Worm (Caenorhabditis elegans) whole organism, late embryonic: ENCODE data around the gene sre-16.
A peak's percentile ranks its signal among the peaks of the same experiment; 100 is the strongest.

Source experiments
- C38D4.7 ChIP-seq: fragments of 200-800 bp; sonication (Bioruptor generic); optimal IDR thresholded peaks from 2 replicates; lab custom pipeline; 2018; ENCODE audit warnings: mild to moderate bottlenecking, missing genetic modification characterization, moderate library complexity, missing compliant biosample characterization
- T23F11.4 ChIP-seq: fragments of 200-800 bp; sonication (Bioruptor generic); optimal IDR thresholded peaks from 2 replicates; lab custom pipeline; 2018; ENCODE audit warnings: mild to moderate bottlenecking, missing genetic modification characterization, missing compliant biosample characterization
- ceh-19 ChIP-seq: fragments of 200-800 bp; sonication (Bioruptor generic); optimal IDR thresholded peaks from 2 replicates; lab custom pipeline; 2018; ENCODE audit warnings: mild to moderate bottlenecking, missing genetic modification characterization, missing compliant biosample characterization
- ceh-22 ChIP-seq: sonication (generic microtip); optimal IDR thresholded peaks from 2 replicates; lab custom pipeline; 2017; ENCODE audit warnings: missing biosample characterization, missing genetic modification characterization
- ceh-24 ChIP-seq: sonication (generic microtip); optimal IDR thresholded peaks from 2 replicates; lab custom pipeline; 2016; ENCODE audit warnings: mild to moderate bottlenecking, missing genetic modification characterization, missing compliant biosample characterization
- dve-1 ChIP-seq: sonication (generic microtip); optimal IDR thresholded peaks from 2 replicates; lab custom pipeline; 2017; ENCODE audit warnings: antibody characterized with exemption, mild to moderate bottlenecking, missing genetic modification characterization, missing compliant biosample characterization
- elt-2 ChIP-seq: sonication (generic microtip); optimal IDR thresholded peaks from 2 replicates; lab custom pipeline; 2016; ENCODE audit warnings: missing genetic modification reagents, missing genetic modification characterization, missing compliant biosample characterization
- elt-4 ChIP-seq: sonication (generic microtip); optimal IDR thresholded peaks from 2 replicates; lab custom pipeline; 2016; ENCODE audit warnings: missing genetic modification characterization, missing compliant biosample characterization
- ets-4 ChIP-seq: sonication (generic microtip); optimal IDR thresholded peaks from 2 replicates; lab custom pipeline; 2016; ENCODE audit warnings: missing genetic modification characterization, missing compliant biosample characterization
- fax-1 ChIP-seq: sonication (generic microtip); optimal IDR thresholded peaks from 2 replicates; lab custom pipeline; 2016; ENCODE audit warnings: missing genotype, missing genetic modification characterization, missing compliant biosample characterization
- fkh-10 ChIP-seq: fragments of 150-350 bp; optimal IDR thresholded peaks from 2 replicates; lab custom pipeline; 2014; ENCODE audit warnings: missing biosample characterization, missing genetic modification reagents, missing genetic modification characterization
- fkh-6 ChIP-seq: sonication (generic microtip); optimal IDR thresholded peaks from 2 replicates; lab custom pipeline; 2016; ENCODE audit warnings: missing genetic modification characterization, missing compliant biosample characterization
- gmeb-2 ChIP-seq: sonication (generic microtip); optimal IDR thresholded peaks from 2 replicates; lab custom pipeline; 2016; ENCODE audit warnings: missing genetic modification characterization, inconsistent platforms, missing compliant biosample characterization
- hlh-15 ChIP-seq: sonication (generic microtip); optimal IDR thresholded peaks from 2 replicates; lab custom pipeline; 2016; ENCODE audit warnings: missing genetic modification characterization, missing compliant biosample characterization
- hlh-8 ChIP-seq: sonication (generic microtip); optimal IDR thresholded peaks from 2 replicates; lab custom pipeline; 2016; ENCODE audit warnings: missing genotype, missing genetic modification characterization, missing compliant biosample characterization
- lim-6 ChIP-seq: sonication (generic microtip); optimal IDR thresholded peaks from 2 replicates; lab custom pipeline; 2016; ENCODE audit warnings: missing genetic modification characterization, missing compliant biosample characterization
- madf-2 ChIP-seq: sonication (generic microtip); optimal IDR thresholded peaks from 2 replicates; lab custom pipeline; 2017; ENCODE audit warnings: missing genetic modification characterization, missing compliant biosample characterization
- mec-3 ChIP-seq: sonication (generic microtip); optimal IDR thresholded peaks from 2 replicates; lab custom pipeline; 2016; ENCODE audit warnings: borderline replicate concordance, missing genetic modification characterization, missing compliant biosample characterization
- nhr-232 ChIP-seq: sonication (generic microtip); optimal IDR thresholded peaks from 2 replicates; lab custom pipeline; 2016; ENCODE audit warnings: missing genetic modification characterization, missing compliant biosample characterization
- pag-3 ChIP-seq: sonication (generic microtip); optimal IDR thresholded peaks from 2 replicates; lab custom pipeline; 2016; ENCODE audit warnings: missing compliant biosample characterization, missing genetic modification characterization, borderline replicate concordance
- pax-1 ChIP-seq: fragments of 150-350 bp; optimal IDR thresholded peaks from 2 replicates; lab custom pipeline; 2014; ENCODE audit warnings: missing biosample characterization, missing genetic modification characterization
- pha-2 ChIP-seq: sonication (generic microtip); optimal IDR thresholded peaks from 2 replicates; lab custom pipeline; 2017; ENCODE audit warnings: mild to moderate bottlenecking, missing genetic modification characterization, missing compliant biosample characterization
- pqm-1 ChIP-seq: sonication (generic microtip); optimal IDR thresholded peaks from 2 replicates; lab custom pipeline; 2016; ENCODE audit warnings: missing genetic modification characterization, missing compliant biosample characterization
- pros-1 ChIP-seq: fragments of 150-350 bp; optimal IDR thresholded peaks from 2 replicates; lab custom pipeline; 2014; ENCODE audit warnings: missing biosample characterization, missing genetic modification reagents, missing genetic modification characterization
- rnt-1 ChIP-seq: sonication (generic microtip); optimal IDR thresholded peaks from 2 replicates; lab custom pipeline; 2016; ENCODE audit warnings: missing genetic modification characterization, missing compliant biosample characterization
- sox-2 ChIP-seq: fragments of 200-800 bp; sonication (Bioruptor generic); IDR thresholded peaks from 2 replicates; pipeline ENCODE4 v1.3.6; 2022; ENCODE audit warnings: missing genetic modification reagents, missing genetic modification characterization, missing compliant biosample characterization
- tbx-2 ChIP-seq: sonication (generic microtip); optimal IDR thresholded peaks from 2 replicates; lab custom pipeline; 2016; ENCODE audit warnings: missing genetic modification characterization, missing compliant biosample characterization
- unc-86 ChIP-seq: sonication (generic microtip); optimal IDR thresholded peaks from 2 replicates; lab custom pipeline; 2016; ENCODE audit warnings: missing genetic modification characterization, missing compliant biosample characterization
- zip-5 ChIP-seq: sonication (generic microtip); optimal IDR thresholded peaks from 2 replicates; lab custom pipeline; 2016; ENCODE audit warnings: missing genetic modification characterization, missing compliant biosample characterization
- ztf-16 ChIP-seq: sonication (generic microtip); optimal IDR thresholded peaks from 2 replicates; lab custom pipeline; 2017; ENCODE audit warnings: missing genetic modification characterization, missing compliant biosample characterization

sre-16 gene

ce11 chrIV:12236011-12236410, at the start of gene sre-16:
TSS of gene sre-16 (minus strand) at chrIV:12236111.
- no peak for TF ChIP-seq gmeb-2 (tag; lab: Kevin White, UChicago)
- TF ChIP-seq unc-86 (tag; lab: Kevin White, UChicago) = no peak
- TF ChIP-seq fkh-6 (tag; lab: Kevin White, UChicago) = no peak
- no peak for TF ChIP-seq pax-1
- no peak for TF ChIP-seq madf-2 (tag; lab: Kevin White, UChicago)
- no peak for TF ChIP-seq mec-3 (tag; lab: Kevin White, UChicago)
- TF ChIP-seq tbx-2 = no peak
- no peak for TF ChIP-seq pros-1 (tag; lab: Kevin White, UChicago)
- TF ChIP-seq, all 69 proteins: peak for 0

ce11 chrIV:12282873-12283272, 47.0 kb upstream of the sre-16 start, which contains the start of gene hpo-12:
TSS of gene hpo-12 (plus strand) at chrIV:12283173.
- TF ChIP-seq ets-4 (no peak), ceh-19 (GFP tag; lab: Kevin White, UChicago) (no peak), hlh-8 (tag; lab: Kevin White, UChicago) (no peak), T23F11.4 (GFP tag; lab: Kevin White, UChicago) (no peak), pha-2 (tag; lab: Kevin White, UChicago) (no peak), elt-4 (tag; lab: Kevin White, UChicago) (no peak), pqm-1 (no peak), C38D4.7 (no peak), fkh-10 (GFP tag; lab: Kevin White, UChicago) (no peak), ceh-22 (tag; lab: Kevin White, UChicago) (no peak)

ce11 chrIV:12282157-12282789, 46.4 kb upstream of the sre-16 start, which contains the start of the genes C42C1.12 and C42C1.19:
TSS of gene C42C1.12 (minus strand) at chrIV:12282207.
TSS of gene C42C1.19 (plus strand) at chrIV:12282739.
- TF ChIP-seq ceh-24 (tag; lab: Kevin White, UChicago) (no peak), rnt-1 (no peak), nhr-232 (tag; lab: Kevin White, UChicago) (no peak)

- TF ChIP-seq pha-2 (tag; lab: Kevin White, UChicago) = no peak
- TF ChIP-seq elt-2 (tag; lab: Kevin White, UChicago) = peak; percentile 16
These were observed 43.4 kb upstream of the sre-16 start, which contains the start of gene ltah-1.1 for ce11 chrIV:12279340-12279739. TSS of gene ltah-1.1 (plus strand) at chrIV:12279622.

- no peak for TF ChIP-seq zip-5 (tag; lab: Kevin White, UChicago)
- TF ChIP-seq mec-3 (tag; lab: Kevin White, UChicago) = no peak
- no peak for TF ChIP-seq elt-4 (tag; lab: Kevin White, UChicago)
- no peak for TF ChIP-seq hlh-15 (tag; lab: Kevin White, UChicago)
- no peak for TF ChIP-seq fax-1
- no peak for TF ChIP-seq ztf-16 (tag; lab: Kevin White, UChicago)
- TF ChIP-seq sox-2 (GFP tag; lab: Robert Waterston, UW) = no peak
These were observed 42.6 kb upstream of the sre-16 start, which contains the start of the genes tag-335 and vkmt-1 for ce11 chrIV:12278507-12278906. TSS of gene tag-335 (minus strand) at chrIV:12278594. TSS of gene vkmt-1 (plus strand) at chrIV:12278725.

ce11 chrIV:12275892-12276291, 40.0 kb upstream of the sre-16 start, which contains the start of gene vps-8:
TSS of gene vps-8 (minus strand) at chrIV:12275992.
- TF ChIP-seq dve-1 (tag; lab: Kevin White, UChicago) (no peak), lim-6 (tag; lab: Kevin White, UChicago) (no peak), pag-3 (tag; lab: Kevin White, UChicago) (no peak), mec-3 (tag; lab: Kevin White, UChicago) (no peak), pqm-1 (no peak), hlh-15 (tag; lab: Kevin White, UChicago) (no peak), sox-2 (GFP tag; lab: Robert Waterston, UW) (no peak)
